Worm (Caenorhabditis elegans): Measurements from ENCODE around the gene T12D8.9.
A peak's percentile ranks its signal among the peaks of the same experiment; 100 is the strongest.

T12D8.9 gene

DNA sequence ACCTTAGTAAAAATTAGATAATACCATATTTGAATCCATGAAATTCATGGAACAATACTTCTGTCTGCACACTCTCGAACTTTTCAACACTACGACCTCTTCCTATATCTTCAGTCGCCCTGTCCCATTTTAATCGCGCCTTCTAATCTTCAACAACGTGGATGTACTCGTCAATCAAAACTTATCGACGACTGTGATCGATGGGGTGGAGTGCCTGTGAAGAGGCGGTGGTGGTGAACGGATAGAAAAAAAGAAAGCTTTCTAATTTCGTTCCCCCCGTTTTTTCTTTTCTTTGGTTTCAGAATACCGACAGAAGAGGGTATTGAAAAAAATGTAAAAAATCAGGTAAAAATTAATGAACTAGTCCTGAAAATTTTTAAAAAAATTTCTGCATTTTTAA is 42.1 kb downstream of the T12D8.9 start:
- TF ChIP-seq K02D7.2 (tag; optimal IDR thresholded peaks at IDR 0.05) (no peak), ahr-1 (tag; optimal IDR thresholded peaks at IDR 0.05) (no peak), elt-2 (tag; optimal IDR thresholded peaks at IDR 0.05) (no peak), ceh-18 (tag; optimal IDR thresholded peaks at IDR 0.05) (no peak), pat-9 (tag; optimal IDR thresholded peaks at IDR 0.05) (no peak), unc-55 (GFP tag; optimal IDR thresholded peaks at IDR 0.05) (peak; percentile 33)

DNA sequence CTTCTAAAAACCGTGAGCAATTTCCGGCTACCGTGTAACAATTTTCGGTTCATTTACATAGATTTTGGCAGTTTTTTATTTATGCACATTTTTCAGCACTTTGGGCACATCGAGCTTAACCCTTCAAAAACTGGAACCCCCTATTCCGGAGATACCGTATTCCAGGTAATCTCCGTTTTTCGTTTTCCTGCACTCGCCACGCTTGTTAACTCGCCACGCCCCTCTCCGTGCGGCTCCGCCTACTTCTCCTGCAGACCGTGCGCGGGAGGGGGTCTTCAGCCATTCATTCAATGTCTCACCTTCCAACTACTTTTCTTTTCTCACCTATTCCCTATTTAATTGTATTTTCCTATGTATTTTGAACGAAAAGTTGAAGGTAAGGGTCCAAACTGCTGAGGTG is 43.2 kb downstream of the T12D8.9 start:
- no peak for TF ChIP-seq pqm-1 (tag; optimal IDR thresholded peaks at IDR 0.05)
- no peak for TF ChIP-seq hlh-30 (tag; optimal IDR thresholded peaks at IDR 0.05; ENCODE audit: insufficient read depth)
- no peak for TF ChIP-seq fax-1 (tag; optimal IDR thresholded peaks at IDR 0.05)

- TF ChIP-seq ceh-24 (tag; optimal IDR thresholded peaks at IDR 0.05): no peak
Measured at ce11 chrIII:13666406-13666805, 49.5 kb downstream of the T12D8.9 start.

ce11 chrIII:13667739-13668138 is 50.8 kb downstream of the T12D8.9 start, which contains the start of gene flp-15:
Gene flp-15, minus strand, starts transcription at chrIII:13667839.
- no peak for TF ChIP-seq K09A11.1 (tag; optimal IDR thresholded peaks at IDR 0.05; ENCODE audit: insufficient read depth)
- no peak for TF ChIP-seq che-1 (tag; optimal IDR thresholded peaks at IDR 0.05)
- no peak for TF ChIP-seq pros-1 (tag; optimal IDR thresholded peaks at IDR 0.05)

- TF ChIP-seq hlh-30 (tag; optimal IDR thresholded peaks at IDR 0.05; ENCODE audit: insufficient read depth) (no peak), tbx-7 (tag; optimal IDR thresholded peaks at IDR 0.05) (no peak), ceh-9 (tag; optimal IDR thresholded peaks at IDR 0.05) (no peak), zip-5 (tag; optimal IDR thresholded peaks at IDR 0.05) (no peak), ceh-2 (tag; optimal IDR thresholded peaks at IDR 0.05) (no peak), ceh-48 (tag; optimal IDR thresholded peaks at IDR 0.05) (no peak), elt-2 (tag; optimal IDR thresholded peaks at IDR 0.05) (no peak), hlh-13 (GFP tag; optimal IDR thresholded peaks at IDR 0.05) (no peak)
Measured at ce11 chrIII:13669519-13669918, 52.6 kb downstream of the T12D8.9 start.

Measured in whole organism, late embryonic.